Fruit fly (Drosophila melanogaster) whole organism, embryonic: ENCODE measurements around the gene CG16985.

Experiments
- Ada2b ChIP-seq: fragments of 200-800 bp; sonication (Bioruptor generic); IDR thresholded peaks from 2 replicates; pipeline ENCODE4 v1.3.6; 2022; ENCODE audit warnings: missing biosample characterization, missing genetic modification characterization
- Asciz ChIP-seq: fragments of 200-800 bp; sonication (Bioruptor generic); optimal IDR thresholded peaks from 2 replicates; lab custom pipeline; 2017; ENCODE audit warnings: missing biosample characterization, mild to moderate bottlenecking, missing genetic modification characterization, missing genetic modification reagents
- Atf6 ChIP-seq: fragments of 200-800 bp; sonication (Bioruptor generic); IDR thresholded peaks from 2 replicates; pipeline ENCODE4 v1.3.6; 2022; ENCODE audit warnings: missing biosample characterization, missing genetic modification characterization
- B-H1 ChIP-seq: fragments of 200-800 bp; sonication (Bioruptor generic); IDR thresholded peaks from 3 replicates; pipeline ENCODE4 v1.3.6; 2022; ENCODE audit warnings: missing biosample characterization, missing genetic modification characterization
- CG10274 ChIP-seq: fragments of 200-800 bp; sonication (Bioruptor generic); optimal IDR thresholded peaks from 3 replicates; lab custom pipeline; 2017; ENCODE audit warnings: missing biosample characterization, mild to moderate bottlenecking, missing genetic modification characterization
- CG10321 ChIP-seq: fragments of 200-800 bp; sonication (Bioruptor generic); IDR thresholded peaks from 2 replicates; pipeline ENCODE4 v1.3.6; 2022; ENCODE audit warnings: missing biosample characterization, missing genetic modification characterization
- CG10462 ChIP-seq: fragments of 200-800 bp; sonication (Bioruptor generic); optimal IDR thresholded peaks from 2 replicates; lab custom pipeline; 2016; ENCODE audit warnings: missing biosample characterization, missing genetic modification characterization
- CG12071 ChIP-seq: fragments of 200-800 bp; sonication (Bioruptor generic); optimal IDR thresholded peaks from 3 replicates; lab custom pipeline; 2018; ENCODE audit warnings: missing biosample characterization, mild to moderate bottlenecking, missing genetic modification characterization
- CG13424 ChIP-seq: fragments of 200-800 bp; sonication (Bioruptor generic); optimal IDR thresholded peaks from 2 replicates; lab custom pipeline; 2019; ENCODE audit warnings: missing biosample characterization, mild to moderate bottlenecking, missing genetic modification characterization, moderate library complexity
- CG15011 ChIP-seq: fragments of 200-800 bp; sonication (Bioruptor generic); optimal IDR thresholded peaks from 3 replicates; lab custom pipeline; 2018; ENCODE audit warnings: missing biosample characterization, mild to moderate bottlenecking, missing genetic modification characterization
- CG15601 ChIP-seq: fragments of 200-800 bp; sonication (Bioruptor generic); optimal IDR thresholded peaks from 3 replicates; lab custom pipeline; 2019; ENCODE audit warnings: missing biosample characterization, mild to moderate bottlenecking, missing genetic modification characterization, moderate library complexity
- CG16779 ChIP-seq: fragments of 200-800 bp; sonication (Bioruptor generic); IDR thresholded peaks from 2 replicates; pipeline ENCODE4 v1.3.6; 2022; ENCODE audit warnings: missing biosample characterization, missing genetic modification characterization
- CG17359 ChIP-seq: fragments of 200-800 bp; sonication (Bioruptor generic); optimal IDR thresholded peaks from 3 replicates; lab custom pipeline; 2018; ENCODE audit warnings: missing biosample characterization, mild to moderate bottlenecking, missing genetic modification characterization, moderate library complexity
- CG2875 ChIP-seq: fragments of 200-800 bp; sonication (Bioruptor generic); optimal IDR thresholded peaks from 2 replicates; lab custom pipeline; 2017; ENCODE audit warnings: missing biosample characterization, mild to moderate bottlenecking, missing genetic modification characterization, missing genetic modification reagents
- CG2889 ChIP-seq: fragments of 200-800 bp; sonication (Bioruptor generic); IDR thresholded peaks from 3 replicates; pipeline ENCODE4 v1.3.6; 2022; ENCODE audit warnings: missing biosample characterization, missing genetic modification characterization
- CG33213 ChIP-seq: fragments of 200-800 bp; sonication (Bioruptor generic); optimal IDR thresholded peaks from 3 replicates; lab custom pipeline; 2016; ENCODE audit warnings: missing biosample characterization, missing genetic modification characterization
- CG33557 ChIP-seq: fragments of 200-800 bp; sonication (Bioruptor generic); optimal IDR thresholded peaks from 2 replicates; lab custom pipeline; 2019; ENCODE audit warnings: missing biosample characterization, mild to moderate bottlenecking, missing genetic modification characterization, moderate library complexity
- CG4360 ChIP-seq: fragments of 200-800 bp; sonication (Bioruptor generic); IDR thresholded peaks from 2 replicates; pipeline ENCODE4 v1.3.6; 2022; ENCODE audit warnings: missing biosample characterization, missing genetic modification characterization
- CG4730 ChIP-seq: fragments of 200-800 bp; sonication (Bioruptor generic); IDR thresholded peaks from 2 replicates; pipeline ENCODE4 v1.3.6; 2022; ENCODE audit warnings: missing biosample characterization, missing genetic modification characterization
- CG6272 ChIP-seq: fragments of 200-800 bp; sonication (Bioruptor generic); IDR thresholded peaks from 2 replicates; pipeline ENCODE4 v1.3.6; 2022; ENCODE audit warnings: missing biosample characterization, missing genetic modification characterization
- CG6791 ChIP-seq: fragments of 200-800 bp; sonication (Bioruptor generic); IDR thresholded peaks from 3 replicates; pipeline ENCODE4 v1.3.6; 2022; ENCODE audit warnings: missing biosample characterization, missing genetic modification characterization; ENCODE audit not compliant: partially characterized antibody
- CG8478 ChIP-seq: fragments of >200 bp; optimal IDR thresholded peaks from 2 replicates; lab custom pipeline; 2018
- CG9437 ChIP-seq: fragments of 200-800 bp; sonication (Bioruptor generic); optimal IDR thresholded peaks from 2 replicates; lab custom pipeline; 2018; ENCODE audit warnings: missing biosample characterization, mild to moderate bottlenecking, missing genetic modification characterization
- D19B ChIP-seq: fragments of 200-800 bp; sonication (Bioruptor generic); optimal IDR thresholded peaks from 2 replicates; lab custom pipeline; 2017; ENCODE audit warnings: missing biosample characterization, mild to moderate bottlenecking, missing genetic modification characterization
- Dp ChIP-seq: fragments of 200-800 bp; sonication (Bioruptor generic); optimal IDR thresholded peaks from 2 replicates; lab custom pipeline; 2018; ENCODE audit warnings: missing biosample characterization, mild to moderate bottlenecking, missing genetic modification characterization, moderate library complexity
- Drgx ChIP-seq: fragments of 200-800 bp; sonication (Bioruptor generic); IDR thresholded peaks from 2 replicates; pipeline ENCODE4 v1.3.6; 2022; ENCODE audit warnings: missing biosample characterization, missing genetic modification characterization
- Ets97D ChIP-seq: fragments of 200-800 bp; sonication (Bioruptor generic); optimal IDR thresholded peaks from 3 replicates; lab custom pipeline; 2016; ENCODE audit warnings: missing biosample characterization, missing genetic modification characterization
- HHEX ChIP-seq: fragments of 200-800 bp; sonication (Bioruptor generic); optimal IDR thresholded peaks from 3 replicates; lab custom pipeline; 2017; ENCODE audit warnings: missing biosample characterization, mild to moderate bottlenecking, missing genetic modification characterization, missing genetic modification reagents
- Jarid2 ChIP-seq: fragments of 200-800 bp; sonication (Bioruptor generic); optimal IDR thresholded peaks from 3 replicates; lab custom pipeline; 2017; ENCODE audit warnings: mild to moderate bottlenecking, missing biosample characterization, missing genetic modification reagents, missing genetic modification characterization
- Mad ChIP-seq: fragments of 200-800 bp; sonication (Bioruptor generic); optimal IDR thresholded peaks from 2 replicates; lab custom pipeline; 2016; ENCODE audit warnings: missing biosample characterization, missing genetic modification characterization
- Nf-YA ChIP-seq: fragments of 200-800 bp; sonication (Bioruptor generic); IDR thresholded peaks from 2 replicates; pipeline ENCODE4 v1.3.6; 2022; ENCODE audit warnings: missing biosample characterization, missing genetic modification characterization
- Ravus ChIP-seq: fragments of 200-800 bp; sonication (Bioruptor generic); IDR thresholded peaks from 2 replicates; pipeline ENCODE4 v1.3.6; 2022; ENCODE audit warnings: missing biosample characterization, missing genetic modification characterization
- Sin3A ChIP-seq: fragments of >200 bp; optimal IDR thresholded peaks from 2 replicates; lab custom pipeline; 2018
- az2 ChIP-seq: fragments of 200-800 bp; sonication (Bioruptor generic); optimal IDR thresholded peaks from 3 replicates; lab custom pipeline; 2016; ENCODE audit warnings: missing biosample characterization, missing genetic modification characterization
- cas ChIP-seq: fragments of 200-800 bp; sonication (Bioruptor generic); IDR thresholded peaks from 2 replicates; pipeline ENCODE4 v1.3.6; 2022; ENCODE audit warnings: missing biosample characterization, missing genetic modification characterization
- caup ChIP-seq: fragments of 200-800 bp; sonication (Bioruptor generic); optimal IDR thresholded peaks from 3 replicates; lab custom pipeline; 2017; ENCODE audit warnings: missing biosample characterization, mild to moderate bottlenecking, missing genetic modification characterization, moderate library complexity; ENCODE audit not compliant: severe bottlenecking
- dm ChIP-seq: fragments of 200-800 bp; sonication (Bioruptor generic); optimal IDR thresholded peaks from 3 replicates; lab custom pipeline; 2016; ENCODE audit warnings: missing biosample characterization, missing genetic modification characterization
- dpn ChIP-seq, 2 experiments: fragments of 200-800 bp; sonication (Bioruptor generic); optimal IDR thresholded peaks; 3 replicates each; lab custom pipeline; 2016; ENCODE audit warnings: missing biosample characterization in 2 of 2, missing genetic modification characterization in 2 of 2
- ems ChIP-seq: fragments of 200-800 bp; sonication (Bioruptor generic); optimal IDR thresholded peaks from 3 replicates; lab custom pipeline; 2016; ENCODE audit warnings: missing biosample characterization, missing genetic modification characterization
- grn ChIP-seq: fragments of 200-800 bp; sonication (Bioruptor generic); optimal IDR thresholded peaks from 3 replicates; lab custom pipeline; 2017; ENCODE audit warnings: missing biosample characterization, missing genetic modification characterization
- her ChIP-seq: fragments of 200-800 bp; sonication (Bioruptor generic); optimal IDR thresholded peaks from 2 replicates; lab custom pipeline; 2016; ENCODE audit warnings: missing biosample characterization, missing genetic modification characterization
- ind ChIP-seq: fragments of 200-800 bp; sonication (Bioruptor generic); optimal IDR thresholded peaks from 3 replicates; lab custom pipeline; 2016; ENCODE audit warnings: missing biosample characterization, missing genetic modification characterization
- org-1 ChIP-seq: fragments of 200-800 bp; sonication (Bioruptor generic); optimal IDR thresholded peaks from 2 replicates; lab custom pipeline; 2017; ENCODE audit warnings: missing biosample characterization, missing genetic modification characterization
- salm ChIP-seq: fragments of 200-800 bp; sonication (Bioruptor generic); optimal IDR thresholded peaks from 2 replicates; lab custom pipeline; 2018; ENCODE audit warnings: missing biosample characterization, mild to moderate bottlenecking, missing genetic modification characterization
- schlank ChIP-seq: fragments of 200-800 bp; sonication (Bioruptor generic); optimal IDR thresholded peaks from 2 replicates; lab custom pipeline; 2018; ENCODE audit warnings: missing biosample characterization, mild to moderate bottlenecking, missing genetic modification characterization
- sens-2 ChIP-seq: fragments of 200-800 bp; sonication (Bioruptor generic); IDR thresholded peaks from 2 replicates; pipeline ENCODE4 v1.3.6; 2022; ENCODE audit warnings: missing biosample characterization, missing genetic modification characterization
- seq ChIP-seq: fragments of 200-800 bp; sonication (Bioruptor generic); IDR thresholded peaks from 2 replicates; pipeline ENCODE4 v1.3.6; 2022; ENCODE audit warnings: missing biosample characterization, missing genetic modification characterization
- shn ChIP-seq: fragments of 200-800 bp; sonication (Bioruptor generic); optimal IDR thresholded peaks from 3 replicates; lab custom pipeline; 2016; ENCODE audit warnings: missing biosample characterization, missing genetic modification characterization
- sna ChIP-seq: fragments of 200-800 bp; sonication (Bioruptor generic); IDR thresholded peaks from 2 replicates; pipeline ENCODE4 v1.3.6; 2022; ENCODE audit warnings: missing biosample characterization, missing genetic modification characterization; ENCODE audit not compliant: partially characterized antibody
- tap ChIP-seq: fragments of 200-800 bp; optimal IDR thresholded peaks from 3 replicates; lab custom pipeline; 2019; ENCODE audit warnings: missing biosample characterization, mild to moderate bottlenecking, missing genetic modification characterization, moderate library complexity
- trh ChIP-seq: fragments of 200-800 bp; sonication (Bioruptor generic); optimal IDR thresholded peaks from 2 replicates; lab custom pipeline; 2016; ENCODE audit warnings: missing biosample characterization, missing genetic modification characterization
- vnd ChIP-seq: fragments of 200-800 bp; sonication (Bioruptor generic); IDR thresholded peaks from 3 replicates; pipeline ENCODE4 v1.3.6; 2022; ENCODE audit warnings: missing biosample characterization, missing genetic modification characterization; ENCODE audit not compliant: partially characterized antibody

Gene CG16985

dm6 chr3L:2631406-2631805 lies 32.3 kb downstream of the CG16985 start, which contains the start of the genes CG42245 and MEP-1 (continued):
- TF ChIP-seq Atf6, result no peak
- no peak for TF ChIP-seq CG6272 (GFP tag; lab: Robert Waterston, UW)
- peak; percentile 34 for TF ChIP-seq CG17359 (tag; lab: Kevin White, UChicago)
- peak; percentile 48 for TF ChIP-seq HHEX (GFP tag; lab: Kevin White, UChicago)
- peak; percentile 37 for TF ChIP-seq az2 (GFP tag; lab: Kevin White, UChicago)
- TF ChIP-seq ind (GFP tag; lab: Kevin White, UChicago), result peak; percentile 53
- TF ChIP-seq Dp, result peak; percentile 72
- no peak for TF ChIP-seq grn
- TF ChIP-seq CG8478 (lab: Kevin White, UChicago), result no peak
- no peak for TF ChIP-seq CG12071 (GFP tag; lab: Kevin White, UChicago)
- peak; percentile 48; the same call in 1 of the 3 replicates for TF ChIP-seq vnd (GFP tag; lab: Robert Waterston, UW)
- TF ChIP-seq Drgx (GFP tag; lab: Robert Waterston, UW), result no peak
- TF ChIP-seq tap (tag; lab: Kevin White, UChicago), result peak; percentile 13
- peak; percentile 40 for TF ChIP-seq ems (GFP tag; lab: Kevin White, UChicago)
- TF ChIP-seq CG33557 (GFP tag; lab: Kevin White, UChicago), result peak; percentile 29
- no peak for TF ChIP-seq CG15011 (GFP tag; lab: Kevin White, UChicago)
- no peak for TF ChIP-seq sens-2 (GFP tag; lab: Robert Waterston, UW)
- TF ChIP-seq CG9437 (GFP tag; lab: Kevin White, UChicago), result no peak
- peak; percentile 88 for TF ChIP-seq Ets97D (GFP tag; lab: Kevin White, UChicago)
- TF ChIP-seq B-H1 (GFP tag; lab: Robert Waterston, UW), result no peak
- peak; percentile 25 for TF ChIP-seq shn (GFP tag; lab: Kevin White, UChicago)
- no peak for TF ChIP-seq schlank (tag; lab: Kevin White, UChicago)
- peak; percentile 54 for TF ChIP-seq Mad (GFP tag; lab: Kevin White, UChicago)
- TF ChIP-seq CG13424 (tag; lab: Kevin White, UChicago), result peak; percentile 17
- no peak for TF ChIP-seq cas (GFP tag; lab: Robert Waterston, UW)
- no peak for TF ChIP-seq CG10274 (GFP tag; lab: Kevin White, UChicago)
- TF ChIP-seq salm (tag; lab: Kevin White, UChicago), result no peak
- no peak for TF ChIP-seq CG4360
- TF ChIP-seq Sin3A (lab: Kevin White, UChicago), result peak; percentile 53
- peak; percentile 44 for TF ChIP-seq CG33213 (GFP tag; lab: Kevin White, UChicago)
- TF ChIP-seq Nf-YA, result no peak
- no peak for TF ChIP-seq Ada2b (GFP tag; lab: Robert Waterston, UW)
- peak; percentile 40 for TF ChIP-seq CG15601 (tag; lab: Kevin White, UChicago)
- TF ChIP-seq sna (GFP tag; lab: Robert Waterston, UW), result peak; percentile 61
- no peak for TF ChIP-seq Jarid2 (GFP tag; lab: Kevin White, UChicago)
- peak; percentile 14 for TF ChIP-seq Asciz (GFP tag; lab: Kevin White, UChicago)
- no peak for TF ChIP-seq CG10321
- TF ChIP-seq seq, result peak; percentile 8; the same call in 1 of the 2 replicates
- no peak for TF ChIP-seq CG4730
- TF ChIP-seq D19B (GFP tag; lab: Kevin White, UChicago), result no peak
- no peak for TF ChIP-seq CG2875 (GFP tag; lab: Kevin White, UChicago)
- peak; percentile 52 to 61 for TF ChIP-seq dpn (GFP tag; optimal IDR thresholded peaks at IDR 0.05; lab: Kevin White, UChicago)
- peak; percentile 71 for TF ChIP-seq CG6791 (GFP tag; lab: Robert Waterston, UW)
- TF ChIP-seq her (GFP tag; lab: Kevin White, UChicago), result peak; percentile 16
- peak; percentile 25 for TF ChIP-seq CG10462 (GFP tag; lab: Kevin White, UChicago)
- no peak for TF ChIP-seq CG16779
- TF ChIP-seq caup (GFP tag; lab: Kevin White, UChicago), result peak; percentile 51
- TF ChIP-seq trh (GFP tag; lab: Kevin White, UChicago), result no peak
- TF ChIP-seq Ravus (GFP tag; lab: Robert Waterston, UW), result no peak
- TF ChIP-seq org-1, result no peak
- TF ChIP-seq dm (GFP tag; lab: Kevin White, UChicago), result peak; percentile 55
- TF ChIP-seq CG2889 (GFP tag; lab: Robert Waterston, UW), result no peak
